Worm (Caenorhabditis elegans): ENCODE data around the gene toc-1.

toc-1 gene

DNA sequence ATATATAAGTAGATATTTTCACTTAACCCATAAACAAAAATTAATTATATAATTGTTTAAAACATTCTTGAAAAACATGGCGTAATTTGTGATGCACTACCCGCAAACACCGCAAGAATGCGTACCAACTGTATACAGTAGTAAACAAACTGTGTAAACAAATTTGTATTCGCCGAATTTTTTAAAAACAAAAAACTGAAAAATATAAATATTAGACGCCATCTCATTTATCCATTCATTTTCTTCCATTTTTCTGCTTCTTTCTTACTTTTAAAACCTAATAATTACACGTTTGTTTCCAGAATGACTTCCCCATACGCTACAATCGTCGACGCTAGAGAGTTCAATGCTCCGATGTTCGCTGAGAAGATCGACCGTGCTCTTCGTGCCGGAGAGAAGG lies 49.7 kb upstream of the toc-1 start, which contains the start of gene nex-1:
TSS of gene nex-1 (plus strand) at position 301 of the 400 bp plus-strand sequence.
- TF ChIP-seq nhr-43 (tag; optimal IDR thresholded peaks at IDR 0.05; ENCODE audit: poor library complexity, severe bottlenecking) (no peak), jun-1 (tag; optimal IDR thresholded peaks at IDR 0.05) (no peak), lin-15B (tag; optimal IDR thresholded peaks at IDR 0.05) (no peak), hmg-11 (tag; optimal IDR thresholded peaks at IDR 0.05) (no peak), lin-39 (tag; optimal IDR thresholded peaks at IDR 0.05) (no peak), ZK546.5 (tag; optimal IDR thresholded peaks at IDR 0.05) (no peak), nhr-67 (tag; optimal IDR thresholded peaks at IDR 0.05) (no peak), fkh-2 (tag; optimal IDR thresholded peaks at IDR 0.05) (no peak), nhr-28 (tag; optimal IDR thresholded peaks at IDR 0.05) (no peak), nhr-23 (tag; optimal IDR thresholded peaks at IDR 0.05) (no peak), unc-39 (tag; optimal IDR thresholded peaks at IDR 0.05) (no peak), ceh-28 (tag; optimal IDR thresholded peaks at IDR 0.05) (no peak), egl-5 (tag; optimal IDR thresholded peaks at IDR 0.05) (no peak), nhr-11 (tag; optimal IDR thresholded peaks at IDR 0.05) (no peak), ztf-11 (tag; optimal IDR thresholded peaks at IDR 0.05) (no peak)

- TF ChIP-seq nhr-12 (tag; optimal IDR thresholded peaks at IDR 0.05) (no peak), nhr-76 (tag; optimal IDR thresholded peaks at IDR 0.05) (no peak), eor-1 (tag; optimal IDR thresholded peaks at IDR 0.05) (no peak), unc-39 (tag; optimal IDR thresholded peaks at IDR 0.05) (no peak), elt-3 (tag; optimal IDR thresholded peaks at IDR 0.05) (no peak), tbx-2 (tag; optimal IDR thresholded peaks at IDR 0.05) (peak; percentile 29), nhr-237 (tag; optimal IDR thresholded peaks at IDR 0.05) (no peak), skn-1 (tag; optimal IDR thresholded peaks at IDR 0.05) (peak; percentile 57), nhr-28 (tag; optimal IDR thresholded peaks at IDR 0.05) (no peak), egl-5 (tag; optimal IDR thresholded peaks at IDR 0.05) (peak; percentile 88), snpc-4 (tag; optimal IDR thresholded peaks at IDR 0.05) (peak; percentile 40), unc-62 (GFP tag; optimal IDR thresholded peaks at IDR 0.05) (no peak), nhr-23 (tag; optimal IDR thresholded peaks at IDR 0.05) (peak; percentile 92), ama-1 (optimal IDR thresholded peaks at IDR 0.05) (peak; percentile 42), elt-2 (tag; optimal IDR thresholded peaks at IDR 0.05) (peak; percentile 62), R02D3.7 (tag; optimal IDR thresholded peaks at IDR 0.05) (peak; percentile 50), sea-2 (GFP tag; optimal IDR thresholded peaks at IDR 0.05) (no peak), ceh-82 (tag; optimal IDR thresholded peaks at IDR 0.05) (peak; percentile 9), ZK546.5 (tag; optimal IDR thresholded peaks at IDR 0.05) (no peak), pqm-1 (tag; optimal IDR thresholded peaks at IDR 0.05) (peak; percentile 42), ceh-28 (tag; optimal IDR thresholded peaks at IDR 0.05) (no peak), nfya-1 (tag; optimal IDR thresholded peaks at IDR 0.05; ENCODE audit: insufficient read depth) (peak; percentile 93), fkh-10 (GFP tag; optimal IDR thresholded peaks at IDR 0.05) (peak; percentile 33), ceh-9 (tag; optimal IDR thresholded peaks at IDR 0.05) (no peak), fkh-2 (tag; optimal IDR thresholded peaks at IDR 0.05) (no peak), lsy-12 (tag; optimal IDR thresholded peaks at IDR 0.05) (peak; percentile 77), nhr-11 (tag; optimal IDR thresholded peaks at IDR 0.05) (peak; percentile 30), elt-1 (tag; optimal IDR thresholded peaks at IDR 0.05) (no peak), pha-4 (tag; optimal IDR thresholded peaks at IDR 0.05) (peak; percentile 97), nhr-77 (tag; optimal IDR thresholded peaks at IDR 0.05) (no peak), egl-27 (tag; optimal IDR thresholded peaks at IDR 0.05) (no peak), lin-15B (tag; optimal IDR thresholded peaks at IDR 0.05) (peak; percentile 95), ceh-16 (tag; optimal IDR thresholded peaks at IDR 0.05) (no peak), jun-1 (tag; optimal IDR thresholded peaks at IDR 0.05) (peak; percentile 2), zag-1 (tag; optimal IDR thresholded peaks at IDR 0.05) (no peak), ztf-11 (tag; optimal IDR thresholded peaks at IDR 0.05) (no peak), mml-1 (tag; optimal IDR thresholded peaks at IDR 0.05) (no peak), nhr-67 (tag; optimal IDR thresholded peaks at IDR 0.05) (no peak), nhr-43 (tag; optimal IDR thresholded peaks at IDR 0.05; ENCODE audit: poor library complexity, severe bottlenecking) (peak; percentile 80), fos-1 (tag; optimal IDR thresholded peaks at IDR 0.05) (no peak), hmg-11 (tag; optimal IDR thresholded peaks at IDR 0.05) (peak; percentile 91), nhr-25 (tag; optimal IDR thresholded peaks at IDR 0.05) (peak; percentile 78), ztf-4 (tag; optimal IDR thresholded peaks at IDR 0.05) (peak; percentile 25), lin-39 (tag; optimal IDR thresholded peaks at IDR 0.05) (peak; percentile 94), daf-12 (tag; optimal IDR thresholded peaks at IDR 0.05) (no peak), mdl-1 (tag; optimal IDR thresholded peaks at IDR 0.05) (no peak), aly-2 (tag; optimal IDR thresholded peaks at IDR 0.05) (no peak)
Measured at ce11 chrIII:5227831-5228467, 47.1 kb upstream of the toc-1 start, which contains the start of the genes C34E10.12, C34E10.10 and atp-2. Gene C34E10.12, minus strand, starts transcription at chrIII:5227881. Gene C34E10.10, minus strand, starts transcription at chrIII:5227884. Gene atp-2, plus strand, starts transcription at chrIII:5228417.
